Worm (Caenorhabditis elegans): ENCODE results near the gene npr-4.

npr-4 gene

ce11 chrX:12551633-12552032, at the start of gene npr-4:
TSS of gene npr-4 (minus strand) at chrX:12551684.
- TF ChIP-seq W03F9.2 (tag; optimal IDR thresholded peaks at IDR 0.05) (no peak), him-1 (tag; optimal IDR thresholded peaks at IDR 0.05) (no peak), dao-5 (tag; optimal IDR thresholded peaks at IDR 0.05) (no peak)

DNA sequence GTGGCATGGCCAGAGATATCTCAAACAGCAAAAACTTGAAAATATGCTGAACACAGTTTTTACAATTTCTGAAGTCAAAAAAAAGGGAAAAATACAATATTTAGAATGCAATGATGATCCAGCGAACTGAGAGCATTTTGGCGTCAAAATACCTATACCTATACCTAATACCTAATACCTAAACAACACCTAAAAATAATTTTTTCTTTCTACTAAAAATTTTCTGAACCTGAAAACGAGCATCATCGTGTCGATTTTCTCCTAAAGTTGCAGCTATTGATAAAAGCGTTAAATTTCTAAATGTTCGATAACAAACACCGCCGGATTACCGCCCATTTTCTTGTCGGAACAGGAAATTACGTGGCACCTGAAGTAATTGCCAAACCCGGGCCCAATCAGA, 45.4 kb upstream of the npr-4 start, which contains the start of gene T24D5.4:
Gene T24D5.4, plus strand, starts transcription at position 301 of the 400 bp plus-strand sequence.
- no peak for TF ChIP-seq W03F9.2 (tag; optimal IDR thresholded peaks at IDR 0.05)
- TF ChIP-seq dao-5 (tag; optimal IDR thresholded peaks at IDR 0.05) = no peak
- no peak for TF ChIP-seq him-1 (tag; optimal IDR thresholded peaks at IDR 0.05)

DNA sequence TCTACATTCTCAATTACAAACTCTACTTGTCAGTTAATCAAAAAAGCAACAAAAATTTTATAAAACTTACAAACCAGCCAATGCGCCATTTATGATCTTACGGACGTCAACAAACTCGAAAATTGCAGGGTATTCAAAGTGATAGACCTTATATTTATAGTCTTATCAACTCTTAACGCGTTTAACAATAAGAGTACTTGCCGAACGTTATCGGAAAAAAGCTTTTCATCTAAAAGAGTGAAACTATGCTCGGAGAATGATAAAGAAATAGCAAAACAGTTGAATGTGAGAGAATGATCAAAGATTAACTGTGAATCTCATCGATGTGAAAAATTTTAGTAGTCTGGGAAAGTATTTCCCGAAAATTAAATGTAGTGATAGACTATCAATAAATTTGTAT, 44.5 kb upstream of the npr-4 start:
- TF ChIP-seq him-1 (tag; optimal IDR thresholded peaks at IDR 0.05) (no peak), W03F9.2 (tag; optimal IDR thresholded peaks at IDR 0.05) (no peak), dao-5 (tag; optimal IDR thresholded peaks at IDR 0.05) (no peak)

- TF ChIP-seq W03F9.2 (tag; optimal IDR thresholded peaks at IDR 0.05) (no peak), him-1 (tag; optimal IDR thresholded peaks at IDR 0.05) (no peak), dao-5 (tag; optimal IDR thresholded peaks at IDR 0.05) (no peak)
Measured at ce11 chrX:12595217-12595616, 43.7 kb upstream of the npr-4 start.

- TF ChIP-seq dao-5 (tag; optimal IDR thresholded peaks at IDR 0.05) (no peak), W03F9.2 (tag; optimal IDR thresholded peaks at IDR 0.05) (no peak), him-1 (tag; optimal IDR thresholded peaks at IDR 0.05) (no peak)
Measured at ce11 chrX:12589503-12589902, 38.0 kb upstream of the npr-4 start.

- TF ChIP-seq W03F9.2 (tag; optimal IDR thresholded peaks at IDR 0.05) (no peak), dao-5 (tag; optimal IDR thresholded peaks at IDR 0.05) (no peak), him-1 (tag; optimal IDR thresholded peaks at IDR 0.05) (no peak)
Measured at ce11 chrX:12586352-12586751, 34.9 kb upstream of the npr-4 start, which contains the start of gene T24D5.2. TSS of gene T24D5.2 (minus strand) at chrX:12586452.

- TF ChIP-seq him-1 (tag; optimal IDR thresholded peaks at IDR 0.05) (no peak), W03F9.2 (tag; optimal IDR thresholded peaks at IDR 0.05) (no peak), dao-5 (tag; optimal IDR thresholded peaks at IDR 0.05) (no peak)
Measured at ce11 chrX:12583497-12583896, 32.0 kb upstream of the npr-4 start.

- TF ChIP-seq dao-5 (tag; optimal IDR thresholded peaks at IDR 0.05) (no peak), W03F9.2 (tag; optimal IDR thresholded peaks at IDR 0.05) (no peak), him-1 (tag; optimal IDR thresholded peaks at IDR 0.05) (no peak)
Measured at ce11 chrX:12579774-12580173, 28.3 kb upstream of the npr-4 start, which contains the start of gene T24D5.3. TSS of gene T24D5.3 (plus strand) at chrX:12580074.

DNA sequence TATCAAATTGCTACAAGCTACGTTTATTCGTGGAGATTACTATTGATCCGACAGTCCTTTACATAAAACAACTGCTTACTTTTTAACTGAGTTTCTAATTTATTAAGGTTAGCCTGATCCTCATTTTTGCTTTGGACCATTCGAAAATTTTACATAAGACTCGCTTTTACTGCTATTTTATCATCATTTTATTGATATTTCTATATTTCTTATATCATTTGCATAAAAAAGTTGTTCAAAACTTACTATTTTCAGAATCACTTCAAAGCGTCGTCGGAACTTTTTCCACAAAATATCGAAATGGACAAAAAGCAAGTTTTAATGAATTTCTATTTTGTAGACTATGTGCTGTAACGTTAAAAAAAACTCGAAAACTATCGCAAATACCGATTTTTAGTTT, 23.0 kb upstream of the npr-4 start, which contains the start of gene T24D5.1:
Gene T24D5.1, plus strand, starts transcription at position 301 of the 400 bp plus-strand sequence.
- TF ChIP-seq W03F9.2 (tag; optimal IDR thresholded peaks at IDR 0.05) (no peak), dao-5 (tag; optimal IDR thresholded peaks at IDR 0.05) (no peak), him-1 (tag; optimal IDR thresholded peaks at IDR 0.05) (no peak)

DNA sequence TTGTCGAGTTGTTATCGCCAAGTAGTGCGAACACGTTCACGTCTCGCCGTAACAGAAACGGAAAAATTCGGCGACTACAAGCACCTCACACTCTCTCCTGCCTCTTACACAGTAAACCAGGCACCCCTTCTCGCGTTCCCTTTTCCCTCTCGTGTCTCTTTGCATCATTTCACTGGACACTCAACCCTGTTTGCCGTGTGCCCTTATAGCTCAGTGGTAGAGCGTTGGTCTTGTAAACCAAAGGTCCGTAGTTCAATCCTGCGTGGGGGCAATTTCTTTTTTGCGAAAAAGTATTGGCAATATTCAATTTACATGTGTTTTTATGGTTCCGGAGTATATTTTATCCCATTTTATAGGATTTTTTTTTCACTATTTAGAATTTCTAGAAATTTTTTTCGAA, 12.1 kb upstream of the npr-4 start:
- TF ChIP-seq him-1 (tag; optimal IDR thresholded peaks at IDR 0.05) (peak; percentile 85), W03F9.2 (tag; optimal IDR thresholded peaks at IDR 0.05) (peak; percentile 15), dao-5 (tag; optimal IDR thresholded peaks at IDR 0.05) (peak; percentile 75)

ce11 chrX:12549056-12549455, 2.4 kb downstream of the npr-4 start:
- no peak for TF ChIP-seq him-1 (tag; optimal IDR thresholded peaks at IDR 0.05)
- no peak for TF ChIP-seq W03F9.2 (tag; optimal IDR thresholded peaks at IDR 0.05)
- TF ChIP-seq dao-5 (tag; optimal IDR thresholded peaks at IDR 0.05) = no peak

ce11 chrX:12546804-12547203, 4.7 kb downstream of the npr-4 start:
- TF ChIP-seq W03F9.2 (tag; optimal IDR thresholded peaks at IDR 0.05) (no peak), him-1 (tag; optimal IDR thresholded peaks at IDR 0.05) (no peak), dao-5 (tag; optimal IDR thresholded peaks at IDR 0.05) (no peak)

- TF ChIP-seq dao-5 (tag; optimal IDR thresholded peaks at IDR 0.05) (no peak), W03F9.2 (tag; optimal IDR thresholded peaks at IDR 0.05) (no peak), him-1 (tag; optimal IDR thresholded peaks at IDR 0.05) (no peak)
Measured at ce11 chrX:12545100-12545499, 6.4 kb downstream of the npr-4 start.

DNA sequence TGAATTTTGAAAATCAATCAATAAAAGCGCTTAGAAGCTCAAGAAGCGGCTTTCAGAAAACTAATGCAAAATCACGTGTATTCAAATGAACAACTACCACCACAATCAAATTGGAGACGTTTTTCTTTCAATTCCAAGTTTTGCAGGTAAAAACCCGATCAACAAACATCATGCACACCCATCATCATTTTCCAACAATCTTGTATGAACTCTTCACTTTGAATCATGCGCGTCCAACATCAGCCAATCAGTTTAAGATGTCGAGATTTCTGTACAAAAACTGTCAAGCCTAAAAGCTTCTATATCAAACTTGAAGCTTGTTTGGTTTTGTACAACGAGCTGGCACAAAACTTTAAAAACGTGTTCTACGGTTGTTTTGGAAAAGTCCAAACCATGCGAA, 12.7 kb downstream of the npr-4 start:
- TF ChIP-seq him-1 (tag; optimal IDR thresholded peaks at IDR 0.05) (no peak), dao-5 (tag; optimal IDR thresholded peaks at IDR 0.05) (no peak), W03F9.2 (tag; optimal IDR thresholded peaks at IDR 0.05) (no peak)

- TF ChIP-seq dao-5 (tag; optimal IDR thresholded peaks at IDR 0.05) (no peak), W03F9.2 (tag; optimal IDR thresholded peaks at IDR 0.05) (no peak), him-1 (tag; optimal IDR thresholded peaks at IDR 0.05) (no peak)
Measured at ce11 chrX:12534476-12534875, 17.0 kb downstream of the npr-4 start.

All from whole organism, L4/young adult.